Worm (Caenorhabditis elegans) whole organism, early embryonic: Measurements from ENCODE around the gene soc-1.

Experiments
- B0310.2 ChIP-seq: sonication (generic microtip); optimal IDR thresholded peaks from 2 replicates; lab custom pipeline; 2016; ENCODE audit warnings: mild to moderate bottlenecking, missing genetic modification characterization, missing compliant biosample characterization
- F13C5.2 ChIP-seq: sonication (generic microtip); optimal IDR thresholded peaks from 2 replicates; lab custom pipeline; 2017; ENCODE audit warnings: mild to moderate bottlenecking, missing genetic modification characterization, inconsistent platforms, missing compliant biosample characterization
- aly-1 ChIP-seq: sonication (generic microtip); optimal IDR thresholded peaks from 2 replicates; lab custom pipeline; 2016; ENCODE audit warnings: missing genetic modification characterization, missing compliant biosample characterization
- ama-1 ChIP-seq: fragments of 150-350 bp; optimal IDR thresholded peaks from 2 replicates; lab custom pipeline; 2014
- ceh-13 ChIP-seq: fragments of 200-800 bp; sonication (Bioruptor generic); optimal IDR thresholded peaks from 2 replicates; lab custom pipeline; 2018; ENCODE audit warnings: mild to moderate bottlenecking, missing genetic modification characterization, missing compliant biosample characterization
- ceh-36 ChIP-seq: sonication (generic microtip); optimal IDR thresholded peaks from 2 replicates; lab custom pipeline; 2016; ENCODE audit warnings: missing genetic modification characterization, inconsistent platforms, missing compliant biosample characterization
- ets-7 ChIP-seq: sonication (generic microtip); optimal IDR thresholded peaks from 2 replicates; lab custom pipeline; 2016; ENCODE audit warnings: missing genotype, missing genetic modification characterization, missing compliant biosample characterization
- flt-1 ChIP-seq: fragments of 200-800 bp; sonication (Bioruptor generic); IDR thresholded peaks from 2 replicates; pipeline ENCODE4 v1.3.6; 2022; ENCODE audit warnings: missing genetic modification characterization, missing compliant biosample characterization
- hmbx-1 ChIP-seq: sonication (generic microtip); optimal IDR thresholded peaks from 2 replicates; lab custom pipeline; 2016; ENCODE audit warnings: mild to moderate bottlenecking, missing genetic modification characterization, missing compliant biosample characterization
- hmg-4 ChIP-seq: fragments of 200-800 bp; sonication (Bioruptor generic); optimal IDR thresholded peaks from 2 replicates; lab custom pipeline; 2018; ENCODE audit warnings: mild to moderate bottlenecking, missing genetic modification characterization, missing compliant biosample characterization
- hnd-1 ChIP-seq: sonication (generic microtip); optimal IDR thresholded peaks from 2 replicates; lab custom pipeline; 2016; ENCODE audit warnings: missing genetic modification characterization, missing compliant biosample characterization
- pes-1 ChIP-seq: fragments of 200-800 bp; sonication (Bioruptor generic); IDR thresholded peaks from 2 replicates; pipeline ENCODE4 v1.3.6; 2022; ENCODE audit warnings: missing genetic modification reagents, missing genetic modification characterization, missing compliant biosample characterization
- scrt-1 ChIP-seq: fragments of 200-800 bp; sonication (Bioruptor generic); IDR thresholded peaks from 2 replicates; pipeline ENCODE4 v1.3.6; 2022; ENCODE audit warnings: missing genetic modification characterization, missing compliant biosample characterization
- sea-1 ChIP-seq: fragments of 200-800 bp; sonication (Bioruptor generic); conservative IDR thresholded peaks from 2 replicates; pipeline ENCODE4 v1.3.6; 2022; ENCODE audit warnings: missing genetic modification characterization, missing compliant biosample characterization
- tbx-11 ChIP-seq: fragments of 200-800 bp; sonication (Bioruptor generic); IDR thresholded peaks from 2 replicates; pipeline ENCODE4 v1.3.6; 2022; ENCODE audit warnings: missing genetic modification characterization, missing compliant biosample characterization
- tbx-37 ChIP-seq: fragments of 200-800 bp; sonication (Bioruptor generic); conservative IDR thresholded peaks from 2 replicates; pipeline ENCODE4 v1.3.6; 2022; ENCODE audit warnings: missing genetic modification reagents, missing genetic modification characterization, missing compliant biosample characterization
- tra-4 ChIP-seq: sonication (generic microtip); optimal IDR thresholded peaks from 2 replicates; lab custom pipeline; 2017; ENCODE audit warnings: missing genetic modification characterization, missing compliant biosample characterization

soc-1 gene

DNA sequence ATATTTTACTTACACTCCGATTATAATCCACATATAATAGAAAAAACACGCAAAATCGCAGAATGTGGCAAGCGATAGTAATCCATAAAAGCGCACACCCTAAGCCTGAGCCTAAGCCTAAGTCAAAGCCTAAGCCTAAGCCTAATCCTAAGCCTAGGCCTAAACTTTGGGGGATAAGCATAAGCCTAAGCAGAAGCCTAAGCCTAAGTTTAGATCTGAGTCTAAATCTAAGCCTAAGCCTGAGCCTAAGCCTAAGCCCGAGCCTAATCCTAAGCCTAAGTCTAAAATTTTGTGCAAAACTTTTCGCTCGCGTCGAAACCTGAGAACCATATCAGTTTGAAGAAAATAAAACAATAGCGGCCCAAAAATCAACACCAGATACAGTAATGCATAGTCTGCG is 41.4 kb downstream of the soc-1 start:
- TF ChIP-seq hmbx-1 (no peak), ceh-36 (tag; lab: Kevin White, UChicago) (peak; percentile 73)

DNA sequence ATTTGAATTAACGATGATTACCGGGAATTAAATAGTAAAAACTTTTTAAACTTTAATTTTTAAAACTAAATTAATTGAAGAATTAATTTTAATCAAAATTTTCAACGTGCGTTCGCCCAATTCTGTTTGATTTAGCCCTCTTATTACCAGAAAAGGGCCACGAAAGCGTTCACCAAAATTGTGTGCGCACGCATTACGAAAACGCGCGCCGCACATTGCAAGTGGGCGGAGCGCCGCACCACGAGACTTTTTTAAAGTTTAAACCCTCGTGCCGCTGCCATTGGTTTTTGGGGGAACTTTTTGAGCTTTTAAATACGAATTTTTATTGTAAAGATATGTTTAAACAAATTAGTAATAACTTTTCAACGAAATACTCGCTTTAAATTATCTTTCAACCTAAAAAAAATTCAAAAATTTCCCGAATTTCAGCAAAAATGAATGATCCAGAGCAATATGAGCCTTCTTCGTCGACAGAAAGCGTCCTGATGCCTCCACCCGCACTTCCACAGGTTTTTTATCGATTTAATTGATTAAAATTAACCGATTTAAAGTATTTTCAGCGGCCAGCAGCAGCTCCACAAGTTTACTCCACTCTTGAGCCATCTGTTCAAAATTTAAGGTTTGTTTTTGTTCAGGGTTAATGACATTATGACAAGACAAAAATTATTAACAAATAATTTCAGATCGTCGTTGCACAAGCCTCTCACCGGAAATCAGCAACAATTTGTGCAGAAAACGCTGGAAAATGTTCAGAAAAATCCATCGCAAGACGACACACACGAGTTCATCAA is 44.1 kb downstream of the soc-1 start, which contains the start of gene taf-10:
Gene taf-10 (plus strand): TSS at position 424 of the 791 bp plus-strand sequence.
- TF ChIP-seq ama-1 (no peak), hmg-4 (GFP tag; lab: Kevin White, UChicago) (no peak), F13C5.2 (tag; lab: Kevin White, UChicago) (peak; percentile 54)

DNA sequence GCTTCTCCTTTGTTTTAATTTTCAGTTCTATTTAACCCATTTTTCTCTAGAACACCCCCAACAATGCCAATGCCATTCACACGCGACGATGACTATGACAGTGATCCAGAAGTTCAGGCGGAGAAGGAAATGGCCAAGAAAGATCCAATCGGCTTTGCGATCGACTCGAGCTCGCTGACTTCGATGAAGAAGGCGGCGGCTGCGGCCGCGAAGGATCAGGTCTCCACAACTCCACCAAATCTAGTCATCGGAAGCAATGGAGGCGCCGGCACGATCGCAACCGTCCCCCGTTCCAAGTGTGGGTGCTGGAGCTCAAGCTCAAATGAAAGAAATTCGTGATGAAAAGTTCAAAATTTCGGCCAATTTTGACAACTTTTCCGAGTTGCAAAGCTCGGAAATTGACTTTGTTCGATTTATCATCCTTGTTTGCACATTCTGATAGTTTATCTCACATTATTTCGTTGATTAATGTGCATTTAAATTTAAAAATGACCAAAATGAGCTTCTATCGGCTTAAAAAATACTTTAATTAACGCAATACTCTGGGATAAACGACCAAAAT is 45.3 kb downstream of the soc-1 start, which contains the start of gene K03B4.2:
Gene K03B4.2 (plus strand): TSS at position 51 of the 562 bp plus-strand sequence.
- TF ChIP-seq ets-7 (tag; lab: Kevin White, UChicago) = no peak
- no peak for TF ChIP-seq hmg-4 (GFP tag; lab: Kevin White, UChicago)
- TF ChIP-seq tbx-11 (GFP tag; lab: Robert Waterston, UW) = no peak
- no peak for TF ChIP-seq tbx-37
- TF ChIP-seq scrt-1 = no peak
- no peak for TF ChIP-seq ceh-13 (GFP tag; lab: Kevin White, UChicago)
- TF ChIP-seq sea-1 (GFP tag; lab: Robert Waterston, UW) = no peak
- no peak for TF ChIP-seq flt-1
- no peak for TF ChIP-seq aly-1 (tag; lab: Kevin White, UChicago)
- TF ChIP-seq F13C5.2 (tag; lab: Kevin White, UChicago) = no peak
- TF ChIP-seq hnd-1 (tag; lab: Kevin White, UChicago) = no peak
- TF ChIP-seq tra-4 (tag; lab: Kevin White, UChicago) = no peak
- TF ChIP-seq pes-1 (GFP tag; lab: Robert Waterston, UW) = no peak
- TF ChIP-seq B0310.2 (tag; lab: Kevin White, UChicago) = no peak
- no peak for TF ChIP-seq ceh-36 (tag; lab: Kevin White, UChicago)
- TF ChIP-seq ama-1 = no peak

DNA sequence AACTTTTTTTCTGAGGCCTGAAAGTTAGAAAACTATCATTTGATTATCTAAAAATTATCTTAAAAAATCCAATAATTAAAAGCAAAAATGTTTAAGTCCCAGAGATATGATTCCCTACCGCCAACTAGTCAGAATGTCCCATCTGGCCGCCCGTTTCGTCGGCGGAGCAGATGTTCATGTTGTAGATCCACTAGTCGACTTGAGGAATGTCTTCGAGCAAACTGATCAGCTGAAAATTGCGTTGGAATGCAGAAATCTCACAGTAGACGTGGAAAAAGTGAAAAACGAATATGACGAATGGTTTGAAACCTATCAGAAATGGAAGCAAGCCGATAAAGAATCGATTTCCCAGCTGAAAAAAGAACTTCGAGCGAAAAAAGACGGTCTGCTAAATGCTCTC is 46.5 kb downstream of the soc-1 start, which contains the start of gene K03B4.1:
Gene K03B4.1 (plus strand): TSS at position 97 of the 400 bp plus-strand sequence.
- TF ChIP-seq F13C5.2 (tag; lab: Kevin White, UChicago) = no peak
- no peak for TF ChIP-seq ceh-36 (tag; lab: Kevin White, UChicago)
- TF ChIP-seq tbx-37 = no peak
- no peak for TF ChIP-seq scrt-1
- TF ChIP-seq hmg-4 (GFP tag; lab: Kevin White, UChicago) = no peak
- no peak for TF ChIP-seq ama-1
- TF ChIP-seq B0310.2 (tag; lab: Kevin White, UChicago) = no peak

DNA sequence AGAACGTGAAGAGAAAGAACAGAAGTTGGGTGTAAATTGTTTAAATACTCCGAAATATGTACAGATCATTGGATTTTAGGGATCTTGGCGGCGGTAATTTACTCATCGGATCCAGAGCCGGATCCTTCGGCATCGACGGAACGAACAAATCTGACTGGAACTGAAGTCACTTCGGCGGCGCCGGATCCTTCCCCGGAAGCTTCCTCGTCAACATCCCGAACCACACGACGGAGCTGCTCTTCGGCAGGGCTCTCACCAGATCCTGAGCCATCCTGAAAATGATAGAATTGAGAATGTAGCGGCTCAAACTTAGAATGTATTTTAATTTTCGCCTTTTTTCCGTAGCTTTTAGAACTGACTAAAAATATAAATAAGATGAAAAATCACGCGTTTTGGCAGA is 48.9 kb downstream of the soc-1 start:
- TF ChIP-seq tra-4 (tag; lab: Kevin White, UChicago) (no peak), flt-1 (no peak), ets-7 (tag; lab: Kevin White, UChicago) (no peak), scrt-1 (no peak), ama-1 (no peak), ceh-36 (tag; lab: Kevin White, UChicago) (no peak), hnd-1 (tag; lab: Kevin White, UChicago) (no peak), hmg-4 (GFP tag; lab: Kevin White, UChicago) (no peak), ceh-13 (GFP tag; lab: Kevin White, UChicago) (no peak), aly-1 (tag; lab: Kevin White, UChicago) (no peak), sea-1 (GFP tag; lab: Robert Waterston, UW) (no peak), F13C5.2 (tag; lab: Kevin White, UChicago) (no peak), B0310.2 (tag; lab: Kevin White, UChicago) (no peak)

DNA sequence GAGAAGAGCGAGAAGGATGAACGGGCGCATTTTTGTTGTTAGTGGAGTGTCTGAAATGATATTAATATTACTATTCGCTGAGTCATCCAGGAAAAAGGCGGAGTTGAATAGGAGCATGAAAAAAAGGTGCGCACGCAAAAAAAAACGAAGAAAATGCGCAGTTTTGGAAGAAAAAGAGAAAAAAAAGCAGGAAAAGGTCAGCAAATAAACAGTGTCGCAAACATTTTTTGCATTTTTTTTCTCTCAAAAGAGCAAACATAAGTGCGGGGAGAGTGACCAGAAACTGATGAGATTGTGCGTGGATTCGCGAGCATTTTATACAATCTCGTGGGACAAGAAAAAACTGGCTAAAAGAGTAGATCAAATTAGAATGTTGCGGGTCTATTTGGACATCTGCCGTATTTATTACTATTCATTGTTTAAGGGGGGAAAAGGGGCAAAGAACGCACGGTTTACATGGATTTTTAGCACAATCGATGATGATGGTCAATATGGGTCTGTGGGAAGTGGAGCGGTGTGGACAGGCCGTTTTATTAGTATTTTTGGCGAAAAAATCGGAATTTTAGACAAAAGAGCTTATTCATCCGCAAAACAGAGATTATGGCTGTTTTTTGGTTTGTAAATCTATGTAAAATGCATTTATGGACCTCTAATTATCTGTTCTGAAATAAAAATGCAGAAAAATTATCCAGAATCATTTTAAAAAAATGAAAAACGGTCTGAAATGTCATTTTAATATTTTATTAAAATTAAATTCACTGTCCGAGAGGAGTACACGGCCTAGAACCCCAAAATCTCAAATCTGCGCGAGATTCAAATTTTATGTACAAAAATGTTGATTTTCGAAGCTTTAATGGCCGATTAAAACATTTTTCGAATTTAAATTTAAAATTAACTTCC is 49.9 kb downstream of the soc-1 start, which contains the start of gene cpg-8:
Gene cpg-8 (minus strand): TSS at position 51 of the 900 bp plus-strand sequence.
- no peak for TF ChIP-seq sea-1 (GFP tag; lab: Robert Waterston, UW)
- TF ChIP-seq ceh-36 (tag; lab: Kevin White, UChicago) = no peak

DNA sequence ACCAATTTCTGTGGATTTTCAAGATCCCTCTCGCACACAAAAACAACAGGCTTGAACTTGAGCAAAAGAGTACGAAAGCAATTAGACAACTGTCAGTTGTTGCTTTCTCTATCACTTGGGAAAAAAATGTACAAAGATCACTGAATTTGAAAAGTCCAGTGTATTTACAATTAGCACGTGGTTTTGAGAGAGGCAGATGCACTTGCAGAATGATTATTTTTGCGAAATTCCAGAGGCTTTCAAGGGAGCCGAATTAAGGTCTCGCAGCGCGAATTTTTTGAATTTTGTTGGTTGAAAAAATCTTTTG is 50.5 kb downstream of the soc-1 start:
- TF ChIP-seq F13C5.2 (tag; lab: Kevin White, UChicago) = no peak
- no peak for TF ChIP-seq scrt-1
- no peak for TF ChIP-seq aly-1 (tag; lab: Kevin White, UChicago)
- no peak for TF ChIP-seq hmbx-1
- TF ChIP-seq B0310.2 (tag; lab: Kevin White, UChicago) = no peak
- no peak for TF ChIP-seq sea-1 (GFP tag; lab: Robert Waterston, UW)
- no peak for TF ChIP-seq tra-4 (tag; lab: Kevin White, UChicago)
- TF ChIP-seq tbx-37 = no peak
- no peak for TF ChIP-seq ceh-13 (GFP tag; lab: Kevin White, UChicago)
- TF ChIP-seq ceh-36 (tag; lab: Kevin White, UChicago) = no peak
- no peak for TF ChIP-seq ama-1
- TF ChIP-seq flt-1 = no peak
- no peak for TF ChIP-seq tbx-11 (GFP tag; lab: Robert Waterston, UW)
- no peak for TF ChIP-seq ets-7 (tag; lab: Kevin White, UChicago)
- TF ChIP-seq pes-1 (GFP tag; lab: Robert Waterston, UW) = no peak
- no peak for TF ChIP-seq hnd-1 (tag; lab: Kevin White, UChicago)
- no peak for TF ChIP-seq hmg-4 (GFP tag; lab: Kevin White, UChicago)
